Fruit fly (Drosophila melanogaster) whole organism, embryonic: Measurements from ENCODE around the gene RhoGDI.
A peak's percentile ranks its signal among the peaks of the same experiment; 100 is the strongest.

Source experiments
- CG10274 ChIP-seq: fragments of 200-800 bp; sonication (Bioruptor generic); optimal IDR thresholded peaks from 3 replicates; lab custom pipeline; 2017; ENCODE audit warnings: missing biosample characterization, mild to moderate bottlenecking, missing genetic modification characterization
- CG10366 ChIP-seq: fragments of 200-800 bp; sonication (Bioruptor generic); IDR thresholded peaks from 2 replicates; pipeline ENCODE4 v1.3.6; 2022; ENCODE audit warnings: missing biosample characterization, missing genetic modification characterization
- CG10654 ChIP-seq: fragments of 200-800 bp; sonication (Bioruptor generic); optimal IDR thresholded peaks from 2 replicates; lab custom pipeline; 2016; ENCODE audit warnings: missing biosample characterization, missing genetic modification characterization
- CG11093 ChIP-seq: fragments of 200-800 bp; sonication (Bioruptor generic); IDR thresholded peaks from 3 replicates; pipeline ENCODE4 v1.3.6; 2022; ENCODE audit warnings: missing biosample characterization, missing genetic modification characterization
- CG11560 ChIP-seq: fragments of 200-800 bp; sonication (Bioruptor generic); IDR thresholded peaks from 3 replicates; pipeline ENCODE4 v1.3.6; 2022; ENCODE audit warnings: missing biosample characterization, missing genetic modification characterization
- CG11723 ChIP-seq: fragments of 200-800 bp; sonication (Bioruptor generic); optimal IDR thresholded peaks from 2 replicates; lab custom pipeline; 2017; ENCODE audit warnings: missing biosample characterization, mild to moderate bottlenecking, missing genetic modification characterization
- CG12155 ChIP-seq: fragments of 200-800 bp; sonication (Bioruptor generic); optimal IDR thresholded peaks from 3 replicates; lab custom pipeline; 2016; ENCODE audit warnings: missing biosample characterization, missing genetic modification characterization
- CG12769 ChIP-seq: fragments of 200-800 bp; sonication (Bioruptor generic); optimal IDR thresholded peaks from 2 replicates; lab custom pipeline; 2019; ENCODE audit warnings: missing biosample characterization, mild to moderate bottlenecking, missing genetic modification characterization, moderate library complexity
- CG12942 ChIP-seq: fragments of 200-800 bp; sonication (Bioruptor generic); optimal IDR thresholded peaks from 3 replicates; lab custom pipeline; 2016; ENCODE audit warnings: missing biosample characterization, missing genetic modification characterization
- CG15601 ChIP-seq: fragments of 200-800 bp; sonication (Bioruptor generic); optimal IDR thresholded peaks from 3 replicates; lab custom pipeline; 2019; ENCODE audit warnings: missing biosample characterization, mild to moderate bottlenecking, missing genetic modification characterization, moderate library complexity
- CG17385 ChIP-seq: fragments of 200-800 bp; sonication (Bioruptor generic); optimal IDR thresholded peaks from 3 replicates; lab custom pipeline; 2018; ENCODE audit warnings: missing biosample characterization, mild to moderate bottlenecking, missing genetic modification characterization
- CG18011 ChIP-seq: fragments of 200-800 bp; sonication (Bioruptor generic); optimal IDR thresholded peaks from 2 replicates; lab custom pipeline; 2017; ENCODE audit warnings: missing biosample characterization, missing genetic modification characterization, mild to moderate bottlenecking, moderate library complexity, missing genotype
- CG1832 ChIP-seq: fragments of 200-800 bp; sonication (Bioruptor generic); optimal IDR thresholded peaks from 2 replicates; lab custom pipeline; 2017; ENCODE audit warnings: missing biosample characterization, mild to moderate bottlenecking, missing genetic modification characterization, inconsistent platforms
- CG18476 ChIP-seq: fragments of 200-800 bp; sonication (Bioruptor generic); optimal IDR thresholded peaks from 2 replicates; lab custom pipeline; 2016; ENCODE audit warnings: missing biosample characterization, mild to moderate bottlenecking, missing genetic modification characterization
- CG2678 ChIP-seq: fragments of 200-800 bp; sonication (Bioruptor generic); optimal IDR thresholded peaks from 3 replicates; lab custom pipeline; 2019; ENCODE audit warnings: missing biosample characterization, mild to moderate bottlenecking, missing genetic modification characterization, moderate library complexity
- CG2712 ChIP-seq: fragments of 200-800 bp; optimal IDR thresholded peaks from 3 replicates; lab custom pipeline; 2019; ENCODE audit warnings: missing biosample characterization, mild to moderate bottlenecking, missing genetic modification characterization, moderate library complexity
- CG3281 ChIP-seq: fragments of 200-800 bp; sonication (Bioruptor generic); optimal IDR thresholded peaks from 3 replicates; lab custom pipeline; 2017; ENCODE audit warnings: missing biosample characterization, mild to moderate bottlenecking, missing genetic modification characterization
- CG3838 ChIP-seq: fragments of 200-800 bp; sonication (Bioruptor generic); optimal IDR thresholded peaks from 3 replicates; lab custom pipeline; 2016; ENCODE audit warnings: missing biosample characterization, missing genetic modification characterization
- CG42726 ChIP-seq: fragments of 200-800 bp; sonication (Bioruptor generic); IDR thresholded peaks from 2 replicates; pipeline ENCODE4 v1.3.6; 2022; ENCODE audit warnings: missing biosample characterization, missing genetic modification characterization; ENCODE audit not compliant: partially characterized antibody
- CG4424 ChIP-seq: fragments of 200-800 bp; sonication (Bioruptor generic); optimal IDR thresholded peaks from 3 replicates; lab custom pipeline; 2016; ENCODE audit warnings: missing biosample characterization, missing genetic modification characterization
- CG8281 ChIP-seq: fragments of 200-800 bp; sonication (Bioruptor generic); optimal IDR thresholded peaks from 2 replicates; lab custom pipeline; 2018; ENCODE audit warnings: missing biosample characterization, mild to moderate bottlenecking, missing genetic modification characterization, moderate library complexity
- CG9817 ChIP-seq: fragments of 200-800 bp; sonication (Bioruptor generic); optimal IDR thresholded peaks from 2 replicates; lab custom pipeline; 2018; ENCODE audit warnings: missing biosample characterization, mild to moderate bottlenecking, missing genetic modification characterization, moderate library complexity
- CkIIα-i1 ChIP-seq: fragments of 200-800 bp; sonication (Bioruptor generic); IDR thresholded peaks from 2 replicates; pipeline ENCODE4 v1.3.6; 2022; ENCODE audit warnings: missing biosample characterization, missing genetic modification characterization
- D ChIP-seq, 2 experiments: fragments of 200-800 bp in 1 of 2; fragments of >200 bp in 1 of 2; sonication (Bioruptor generic) in 1 of 2; optimal IDR thresholded peaks; 2 replicates in 1 of 2; 3 replicates in 1 of 2; lab custom pipeline; 2017; ENCODE audit warnings: mild to moderate bottlenecking in 1 of 2, missing biosample characterization in 1 of 2, missing genetic modification characterization in 1 of 2, missing genetic modification reagents in 1 of 2
- E2f1 ChIP-seq: fragments of 200-800 bp; sonication (Bioruptor generic); IDR thresholded peaks from 2 replicates; pipeline ENCODE4 v1.3.6; 2022; ENCODE audit warnings: missing biosample characterization, missing genetic modification characterization
- Hmx ChIP-seq: fragments of 200-800 bp; sonication (Bioruptor generic); optimal IDR thresholded peaks from 2 replicates; lab custom pipeline; 2016; ENCODE audit warnings: missing biosample characterization, missing genetic modification characterization
- NFAT ChIP-seq: fragments of 200-800 bp; sonication (Bioruptor generic); IDR thresholded peaks from 2 replicates; pipeline ENCODE4 v1.3.6; 2022; ENCODE audit warnings: missing biosample characterization, missing genetic modification characterization
- Nf-YA ChIP-seq: fragments of 200-800 bp; sonication (Bioruptor generic); IDR thresholded peaks from 2 replicates; pipeline ENCODE4 v1.3.6; 2022; ENCODE audit warnings: missing biosample characterization, missing genetic modification characterization
- NfI ChIP-seq: fragments of 200-800 bp; sonication (Bioruptor generic); optimal IDR thresholded peaks from 3 replicates; lab custom pipeline; 2018; ENCODE audit warnings: missing biosample characterization, mild to moderate bottlenecking, missing genetic modification characterization, moderate library complexity
- Oaz ChIP-seq: fragments of 200-800 bp; sonication (Bioruptor generic); IDR thresholded peaks from 2 replicates; pipeline ENCODE4 v1.3.6; 2022; ENCODE audit warnings: missing biosample characterization, missing genetic modification characterization
- Pdp1 ChIP-seq, 2 experiments: fragments of 200-800 bp; sonication (Bioruptor generic); optimal IDR thresholded peaks; 3 replicates each; lab custom pipeline; 2016; ENCODE audit warnings: missing biosample characterization in 2 of 2, missing genetic modification characterization in 2 of 2, mild to moderate bottlenecking in 1 of 2, moderate library complexity in 1 of 2
- Sox100B ChIP-seq: fragments of 200-800 bp; sonication (Bioruptor generic); optimal IDR thresholded peaks from 3 replicates; lab custom pipeline; 2018; ENCODE audit warnings: missing biosample characterization, mild to moderate bottlenecking, missing genetic modification characterization
- Sry-δ ChIP-seq: fragments of 200-800 bp; sonication (Bioruptor generic); optimal IDR thresholded peaks from 2 replicates; lab custom pipeline; 2016; ENCODE audit warnings: missing biosample characterization, missing genetic modification characterization
- Usf ChIP-seq: fragments of 200-800 bp; sonication (Bioruptor generic); optimal IDR thresholded peaks from 2 replicates; lab custom pipeline; 2017; ENCODE audit warnings: missing genotype, missing biosample characterization, missing genetic modification characterization
- Xbp1 ChIP-seq: fragments of 200-800 bp; sonication (Bioruptor generic); optimal IDR thresholded peaks from 3 replicates; lab custom pipeline; 2016; ENCODE audit warnings: missing biosample characterization, mild to moderate bottlenecking, missing genetic modification characterization
- emc ChIP-seq: fragments of 200-800 bp; sonication (Bioruptor generic); optimal IDR thresholded peaks from 2 replicates; lab custom pipeline; 2016; ENCODE audit warnings: missing biosample characterization, missing genetic modification characterization
- fd96Cb ChIP-seq: fragments of 200-800 bp; sonication (Bioruptor generic); optimal IDR thresholded peaks from 2 replicates; lab custom pipeline; 2018; ENCODE audit warnings: missing biosample characterization, mild to moderate bottlenecking, missing genetic modification characterization, moderate library complexity
- fru ChIP-seq: fragments of >200 bp; optimal IDR thresholded peaks from 2 replicates; lab custom pipeline; 2017
- hth ChIP-seq: fragments of >200 bp; optimal IDR thresholded peaks from 2 replicates; lab custom pipeline; 2017; ENCODE audit warnings: inconsistent platforms
- jigr1 ChIP-seq: fragments of 200-800 bp; sonication (Bioruptor generic); IDR thresholded peaks from 3 replicates; pipeline ENCODE4 v1.3.6; 2022; ENCODE audit warnings: missing biosample characterization, missing genetic modification characterization
- klu ChIP-seq: fragments of 200-800 bp; sonication (Bioruptor generic); IDR thresholded peaks from 2 replicates; pipeline ENCODE4 v1.3.6; 2022; ENCODE audit warnings: missing biosample characterization, missing genetic modification characterization
- oc ChIP-seq: fragments of 200-800 bp; sonication (Bioruptor generic); optimal IDR thresholded peaks from 2 replicates; lab custom pipeline; 2018; ENCODE audit warnings: missing biosample characterization, mild to moderate bottlenecking, missing genetic modification characterization, moderate library complexity
- repo ChIP-seq: fragments of 200-800 bp; sonication (Bioruptor generic); optimal IDR thresholded peaks from 2 replicates; lab custom pipeline; 2016; ENCODE audit warnings: missing biosample characterization, missing genetic modification characterization
- run ChIP-seq: fragments of 200-800 bp; sonication (Bioruptor generic); optimal IDR thresholded peaks from 3 replicates; lab custom pipeline; 2018; ENCODE audit warnings: missing biosample characterization, mild to moderate bottlenecking, missing genetic modification characterization
- scrt ChIP-seq: fragments of 200-800 bp; sonication (Bioruptor generic); optimal IDR thresholded peaks from 2 replicates; lab custom pipeline; 2018; ENCODE audit warnings: missing biosample characterization, mild to moderate bottlenecking, missing genetic modification characterization, moderate library complexity
- sens ChIP-seq: fragments of 200-800 bp; sonication (Bioruptor generic); peaks from one replicate; lab custom pipeline; 2016; ENCODE audit warnings: missing biosample characterization, missing genetic modification characterization
- stwl ChIP-seq: fragments of 200-800 bp; sonication (Bioruptor generic); optimal IDR thresholded peaks from 3 replicates; lab custom pipeline; 2018; ENCODE audit warnings: missing biosample characterization, mild to moderate bottlenecking, missing genetic modification characterization, moderate library complexity
- wdn ChIP-seq: fragments of 200-800 bp; sonication (Bioruptor generic); IDR thresholded peaks from 2 replicates; pipeline ENCODE4 v1.3.6; 2022; ENCODE audit warnings: missing biosample characterization, missing genetic modification characterization
- wek ChIP-seq: fragments of 200-800 bp; sonication (Bioruptor generic); optimal IDR thresholded peaks from 3 replicates; lab custom pipeline; 2018; ENCODE audit warnings: missing biosample characterization, mild to moderate bottlenecking, missing genetic modification characterization, moderate library complexity
- zfh2 ChIP-seq: fragments of 200-800 bp; sonication (Bioruptor generic); optimal IDR thresholded peaks from 2 replicates; lab custom pipeline; 2016; ENCODE audit warnings: missing biosample characterization, missing genetic modification characterization

RhoGDI gene

DNA sequence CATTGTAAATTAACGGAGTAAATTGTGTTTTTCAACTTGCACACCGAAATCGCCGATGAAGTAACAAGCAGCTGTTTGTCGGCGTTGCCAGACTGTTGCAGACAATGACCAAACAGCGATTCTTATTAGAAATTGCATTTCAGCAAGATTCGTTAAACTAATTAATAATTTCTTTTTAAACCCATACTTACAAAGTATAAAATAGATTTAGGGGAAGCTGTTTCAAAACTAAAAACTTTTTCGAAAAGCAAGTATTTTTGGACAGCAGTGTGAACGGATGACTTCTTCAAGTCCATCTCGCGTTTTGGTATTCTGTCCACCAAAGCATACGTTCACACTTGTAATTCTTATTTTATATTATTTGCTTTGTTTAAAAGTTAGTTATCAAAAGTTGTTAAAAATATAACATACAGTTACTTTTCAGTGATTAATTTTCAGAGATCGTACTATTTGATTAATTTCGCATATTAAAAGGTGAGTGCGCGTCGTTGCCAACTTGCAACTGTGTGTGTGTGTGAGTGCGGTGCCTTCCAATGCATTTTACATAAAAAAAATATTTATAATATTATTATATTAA is at the start of gene RhoGDI, which contains the start of gene CG8004 (continued):
- TF ChIP-seq run (tag; lab: Kevin White, UChicago), result no peak
- peak; percentile 35; the same call in 1 of the 2 replicates for TF ChIP-seq NFAT (GFP tag; lab: Robert Waterston, UW)
- peak; percentile 95 for TF ChIP-seq sens (GFP tag; lab: Kevin White, UChicago)
- TF ChIP-seq CG12769 (tag; lab: Kevin White, UChicago), result peak; percentile 59
- TF ChIP-seq CG4424 (GFP tag; lab: Kevin White, UChicago), result peak; percentile 57
- peak; percentile 0 for TF ChIP-seq emc (GFP tag; lab: Kevin White, UChicago)
- no peak for TF ChIP-seq Usf (GFP tag; lab: Kevin White, UChicago)
- no peak for TF ChIP-seq CG42726
- peak; percentile 36 for TF ChIP-seq CG18011
- TF ChIP-seq CG17385 (GFP tag; lab: Kevin White, UChicago), result peak; percentile 45
- TF ChIP-seq D (optimal IDR thresholded peaks at IDR 0.05; lab: Kevin White, UChicago), result no peak
- no peak for TF ChIP-seq D (GFP tag; optimal IDR thresholded peaks at IDR 0.05; lab: Kevin White, UChicago)
- peak; percentile 28 for TF ChIP-seq repo (GFP tag; lab: Kevin White, UChicago)
- peak; percentile 69 to 95 for TF ChIP-seq Pdp1 (GFP tag; optimal IDR thresholded peaks at IDR 0.05; lab: Kevin White, UChicago)
- no peak for TF ChIP-seq CG11723 (GFP tag; lab: Kevin White, UChicago)
- TF ChIP-seq oc (tag; lab: Kevin White, UChicago), result no peak
- peak; percentile 53 for TF ChIP-seq fd96Cb
- no peak for TF ChIP-seq Oaz (GFP tag; lab: Robert Waterston, UW)
- no peak for TF ChIP-seq Sox100B (GFP tag; lab: Kevin White, UChicago)
- peak; percentile 71 for TF ChIP-seq CG9817 (tag; lab: Kevin White, UChicago)
- peak; percentile 67 for TF ChIP-seq zfh2
- TF ChIP-seq CG3281 (GFP tag; lab: Kevin White, UChicago), result peak; percentile 48
- peak; percentile 74 for TF ChIP-seq CG18476 (GFP tag; lab: Kevin White, UChicago)
- peak; percentile 9 for TF ChIP-seq CG12942 (GFP tag; lab: Kevin White, UChicago)
- no peak for TF ChIP-seq CkIIα-i1
- peak; percentile 45 for TF ChIP-seq E2f1 (GFP tag; lab: Robert Waterston, UW)
- peak; percentile 46; the same call in 1 of the 2 replicates for TF ChIP-seq wdn
- TF ChIP-seq CG3838 (GFP tag; lab: Kevin White, UChicago), result no peak
- no peak for TF ChIP-seq jigr1
- TF ChIP-seq fru, result no peak
- peak; percentile 70 for TF ChIP-seq CG2712 (tag; lab: Kevin White, UChicago)
- peak; percentile 61 for TF ChIP-seq CG10366
- no peak for TF ChIP-seq wek (GFP tag; lab: Kevin White, UChicago)
- no peak for TF ChIP-seq CG11560 (tag; lab: Robert Waterston, UW)
- TF ChIP-seq CG2678 (tag; lab: Kevin White, UChicago), result peak; percentile 64
- peak; percentile 4 for TF ChIP-seq scrt (GFP tag; lab: Kevin White, UChicago)
- no peak for TF ChIP-seq Nf-YA (GFP tag; lab: Robert Waterston, UW)
- no peak for TF ChIP-seq CG10274 (GFP tag; lab: Kevin White, UChicago)
- TF ChIP-seq Hmx (GFP tag; lab: Kevin White, UChicago), result peak; percentile 33
- TF ChIP-seq CG8281 (tag; lab: Kevin White, UChicago), result no peak
- TF ChIP-seq Xbp1 (GFP tag; lab: Kevin White, UChicago), result peak; percentile 74
- peak; percentile 53 for TF ChIP-seq Sry-δ (GFP tag; lab: Kevin White, UChicago)
- peak; percentile 54 for TF ChIP-seq NfI (GFP tag; lab: Kevin White, UChicago)
- peak; percentile 70 for TF ChIP-seq stwl (tag; lab: Kevin White, UChicago)
- TF ChIP-seq CG12155 (GFP tag; lab: Kevin White, UChicago), result peak; percentile 51
- TF ChIP-seq CG11093, result 0 out of 3 replicates have a peak, but pooled peaks have one; percentile 47
- no peak for TF ChIP-seq CG1832 (GFP tag; lab: Kevin White, UChicago)
- TF ChIP-seq CG15601 (tag; lab: Kevin White, UChicago), result peak; percentile 68
- TF ChIP-seq hth (lab: Kevin White, UChicago), result no peak
- TF ChIP-seq klu, result no peak
- peak; percentile 60 for TF ChIP-seq CG10654
